Worm (Caenorhabditis elegans) whole organism, L3 larva: ENCODE results near the gene nhr-237.
A peak's percentile ranks its signal among the peaks of the same experiment; 100 is the strongest.

Experiments used
- R02D3.7 ChIP-seq: fragments of 150-350 bp; optimal IDR thresholded peaks from 2 replicates; lab custom pipeline; 2014; ENCODE audit warnings: missing biosample characterization, missing genetic modification characterization
- ZK546.5 ChIP-seq: sonication (generic microtip); optimal IDR thresholded peaks from 2 replicates; lab custom pipeline; 2017; ENCODE audit warnings: missing biosample characterization, missing genetic modification characterization
- aly-2 ChIP-seq: fragments of 150-350 bp; optimal IDR thresholded peaks from 2 replicates; lab custom pipeline; 2014; ENCODE audit warnings: missing biosample characterization, missing genetic modification characterization
- ama-1 ChIP-seq: fragments of 150-350 bp; optimal IDR thresholded peaks from 2 replicates; lab custom pipeline; 2018
- ceh-16 ChIP-seq: sonication (generic microtip); optimal IDR thresholded peaks from 2 replicates; lab custom pipeline; 2017; ENCODE audit warnings: missing biosample characterization, missing genetic modification characterization
- ceh-82 ChIP-seq: fragments of 150-350 bp; optimal IDR thresholded peaks from 2 replicates; lab custom pipeline; 2014; ENCODE audit warnings: missing biosample characterization, missing genetic modification characterization
- ceh-9 ChIP-seq: sonication (generic microtip); optimal IDR thresholded peaks from 2 replicates; lab custom pipeline; 2018; ENCODE audit warnings: missing biosample characterization, missing genetic modification characterization
- egl-5 ChIP-seq: fragments of 150-350 bp; optimal IDR thresholded peaks from 2 replicates; lab custom pipeline; 2017; ENCODE audit warnings: missing biosample characterization, missing genetic modification reagents, missing genetic modification characterization, inconsistent platforms
- elt-1 ChIP-seq: fragments of 150-350 bp; optimal IDR thresholded peaks from 2 replicates; lab custom pipeline; 2014; ENCODE audit warnings: missing biosample characterization, missing genetic modification characterization
- elt-2 ChIP-seq: sonication (generic microtip); optimal IDR thresholded peaks from 2 replicates; lab custom pipeline; 2016; ENCODE audit warnings: missing genetic modification reagents, mild to moderate bottlenecking, missing genetic modification characterization, missing compliant biosample characterization
- fkh-2 ChIP-seq: fragments of 150-350 bp; optimal IDR thresholded peaks from 2 replicates; lab custom pipeline; 2014; ENCODE audit warnings: missing biosample characterization, missing genetic modification reagents, missing genetic modification characterization
- fos-1 ChIP-seq: fragments of 150-350 bp; optimal IDR thresholded peaks from 2 replicates; lab custom pipeline; 2014; ENCODE audit warnings: missing biosample characterization, missing genetic modification characterization
- hmg-11 ChIP-seq: sonication (generic microtip); optimal IDR thresholded peaks from 2 replicates; lab custom pipeline; 2016; ENCODE audit warnings: missing genetic modification characterization, missing compliant biosample characterization
- jun-1 ChIP-seq: fragments of 150-350 bp; optimal IDR thresholded peaks from 2 replicates; lab custom pipeline; 2014; ENCODE audit warnings: missing biosample characterization, missing genetic modification reagents, missing genetic modification characterization
- lin-39 ChIP-seq: fragments of 150-350 bp; optimal IDR thresholded peaks from 2 replicates; lab custom pipeline; 2018; ENCODE audit warnings: missing biosample characterization, missing genetic modification reagents, missing genetic modification characterization
- mdl-1 ChIP-seq: fragments of 150-350 bp; optimal IDR thresholded peaks from 2 replicates; lab custom pipeline; 2014; ENCODE audit warnings: missing biosample characterization, missing genetic modification characterization
- mml-1 ChIP-seq: fragments of 150-350 bp; sonication (generic microtip); optimal IDR thresholded peaks from 3 replicates; lab custom pipeline; 2014; ENCODE audit warnings: missing biosample characterization, missing genetic modification characterization
- nfya-1 ChIP-seq: sonication (generic microtip); optimal IDR thresholded peaks from 2 replicates; lab custom pipeline; 2017; ENCODE audit warnings: missing genetic modification characterization, mild to moderate bottlenecking, missing compliant biosample characterization, antibody characterized with exemption, moderate library complexity; ENCODE audit not compliant: insufficient read depth
- nhr-11 ChIP-seq: fragments of 150-350 bp; optimal IDR thresholded peaks from 2 replicates; lab custom pipeline; 2014; ENCODE audit warnings: missing biosample characterization, missing genetic modification characterization
- nhr-12 ChIP-seq: fragments of 150-350 bp; optimal IDR thresholded peaks from 2 replicates; lab custom pipeline; 2014; ENCODE audit warnings: missing biosample characterization, missing genetic modification characterization
- nhr-23 ChIP-seq: fragments of 150-350 bp; optimal IDR thresholded peaks from 2 replicates; lab custom pipeline; 2014; ENCODE audit warnings: missing biosample characterization, missing genetic modification reagents, missing genetic modification characterization
- nhr-237 ChIP-seq: fragments of 150-350 bp; optimal IDR thresholded peaks from 2 replicates; lab custom pipeline; 2014; ENCODE audit warnings: missing biosample characterization, missing genetic modification characterization
- nhr-25 ChIP-seq: sonication (generic microtip); optimal IDR thresholded peaks from 2 replicates; lab custom pipeline; 2017; ENCODE audit warnings: missing biosample characterization, missing genetic modification characterization
- nhr-43 ChIP-seq: sonication (generic microtip); optimal IDR thresholded peaks from 2 replicates; lab custom pipeline; 2016; ENCODE audit warnings: mild to moderate bottlenecking, missing genetic modification characterization, missing compliant biosample characterization; ENCODE audit not compliant: poor library complexity, severe bottlenecking
- nhr-67 ChIP-seq: fragments of 150-350 bp; optimal IDR thresholded peaks from 2 replicates; lab custom pipeline; 2014; ENCODE audit warnings: missing biosample characterization, missing genetic modification characterization
- nhr-76 ChIP-seq: fragments of 150-350 bp; sonication (generic microtip); optimal IDR thresholded peaks from 5 replicates; lab custom pipeline; 2014; ENCODE audit warnings: missing biosample characterization, missing genetic modification characterization
- nhr-77 ChIP-seq: fragments of 150-350 bp; optimal IDR thresholded peaks from 2 replicates; lab custom pipeline; 2014; ENCODE audit warnings: missing biosample characterization, missing genetic modification characterization
- pha-4 ChIP-seq: fragments of 150-350 bp; optimal IDR thresholded peaks from 2 replicates; lab custom pipeline; 2014; ENCODE audit warnings: missing biosample characterization, missing genetic modification reagents, missing genetic modification characterization
- sea-2 ChIP-seq: fragments of 150-350 bp; sonication (generic microtip); optimal IDR thresholded peaks from 4 replicates; lab custom pipeline; 2014; ENCODE audit warnings: missing biosample characterization, missing genetic modification reagents, missing genetic modification characterization
- skn-1 ChIP-seq: fragments of 150-350 bp; optimal IDR thresholded peaks from 2 replicates; lab custom pipeline; 2014; ENCODE audit warnings: missing biosample characterization, missing genetic modification characterization
- unc-62 ChIP-seq: fragments of 150-350 bp; sonication (generic microtip); optimal IDR thresholded peaks from 4 replicates; lab custom pipeline; 2014; ENCODE audit warnings: missing biosample characterization, missing genetic modification reagents, missing genetic modification characterization
- ztf-4 ChIP-seq: fragments of 150-350 bp; optimal IDR thresholded peaks from 2 replicates; lab custom pipeline; 2014; ENCODE audit warnings: missing biosample characterization, missing genetic modification characterization

The nhr-237 gene

DNA sequence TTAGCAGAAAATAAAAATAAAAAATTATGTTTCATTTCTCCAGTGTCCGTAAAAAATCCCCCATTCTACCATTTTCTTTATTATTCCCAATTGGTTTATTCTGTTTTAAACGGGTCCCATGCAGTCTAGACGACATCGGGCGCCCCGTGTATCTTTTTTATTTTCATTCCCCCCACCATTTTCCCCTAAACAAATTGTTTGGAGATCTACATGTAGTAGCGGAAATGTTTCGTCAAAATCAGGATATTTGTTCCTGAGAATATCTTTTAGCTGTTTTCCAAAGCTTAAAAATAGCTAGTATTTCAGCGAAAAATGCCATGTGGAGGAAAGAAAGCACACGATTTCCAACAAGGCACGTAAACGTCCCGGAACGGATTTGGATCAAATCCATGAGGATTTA is 38.5 kb downstream of the nhr-237 start, which contains the start of gene F16B4.5:
Gene F16B4.5, plus strand, starts transcription at position 301 of the 400 bp plus-strand sequence.
- TF ChIP-seq nhr-43 (no peak), aly-2 (tag; lab: Kevin White, UChicago) (no peak), nfya-1 (tag; lab: Kevin White, UChicago) (no peak), nhr-76 (tag; lab: Kevin White, UChicago) (no peak), jun-1 (no peak), nhr-23 (tag; lab: Kevin White, UChicago) (no peak), mml-1 (no peak), nhr-77 (no peak), nhr-12 (tag; lab: Kevin White, UChicago) (no peak), pha-4 (no peak), lin-39 (tag; lab: Kevin White, UChicago) (no peak), ZK546.5 (tag; lab: Kevin White, UChicago) (no peak), ceh-9 (tag; lab: Kevin White, UChicago) (no peak)
- TF ChIP-seq, all 47 proteins: peak for 0

DNA sequence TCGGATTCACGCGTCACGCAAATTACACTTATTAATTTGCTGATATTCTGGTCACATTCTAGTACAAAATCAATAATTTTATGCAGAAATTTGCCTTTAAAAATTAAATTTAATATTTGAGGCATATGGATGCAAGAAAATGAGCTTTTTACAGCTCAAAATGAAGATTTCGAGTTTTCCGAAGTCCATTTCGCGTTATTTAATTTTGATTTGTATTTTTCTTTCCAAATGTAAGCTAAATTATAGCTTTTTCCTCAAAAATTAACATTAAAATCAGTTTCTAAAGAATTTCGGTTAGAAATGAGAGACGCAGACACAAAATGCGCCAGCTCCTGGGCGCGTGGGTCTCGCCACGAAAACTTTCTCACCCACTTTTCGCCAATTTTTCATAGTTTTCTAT is 39.7 kb downstream of the nhr-237 start, which contains the start of gene F16B4.6:
Gene F16B4.6, plus strand, starts transcription at position 301 of the 400 bp plus-strand sequence.
- TF ChIP-seq nhr-12 (tag; lab: Kevin White, UChicago), result no peak
- no peak for TF ChIP-seq ceh-82 (tag; lab: Kevin White, UChicago)
- no peak for TF ChIP-seq unc-62 (GFP tag; lab: Kevin White, UChicago)
- no peak for TF ChIP-seq ceh-9 (tag; lab: Kevin White, UChicago)
- no peak for TF ChIP-seq egl-5 (tag; lab: Kevin White, UChicago)
- no peak for TF ChIP-seq ztf-4 (tag; lab: Kevin White, UChicago)
- no peak for TF ChIP-seq R02D3.7 (tag; lab: Kevin White, UChicago)
- no peak for TF ChIP-seq nhr-11 (tag; lab: Kevin White, UChicago)

DNA sequence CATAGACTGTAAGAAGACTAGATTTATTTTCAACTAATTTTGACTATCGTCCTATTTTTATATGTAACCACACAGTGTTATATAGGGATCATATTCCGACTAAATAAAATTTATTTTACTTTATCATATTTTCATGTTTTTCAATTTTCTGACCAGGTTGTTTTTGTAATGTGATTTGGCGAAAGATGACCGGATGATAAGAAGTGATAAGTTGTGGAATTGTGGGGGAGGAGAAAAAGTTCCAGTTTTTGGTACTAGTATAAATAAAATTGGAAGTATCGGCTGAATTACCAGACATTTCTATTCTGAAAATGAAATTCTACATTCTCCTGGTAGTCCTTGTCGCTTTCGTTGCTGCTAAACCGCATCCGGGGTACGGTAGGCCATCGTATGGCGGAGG is 41.2 kb downstream of the nhr-237 start, which contains the start of gene F16B4.7:
Gene F16B4.7, plus strand, starts transcription at position 301 of the 400 bp plus-strand sequence.
- TF ChIP-seq nhr-12 (tag; lab: Kevin White, UChicago) (no peak), elt-2 (no peak), ceh-9 (tag; lab: Kevin White, UChicago) (no peak), fos-1 (tag; lab: Kevin White, UChicago) (no peak), nhr-67 (no peak)

DNA sequence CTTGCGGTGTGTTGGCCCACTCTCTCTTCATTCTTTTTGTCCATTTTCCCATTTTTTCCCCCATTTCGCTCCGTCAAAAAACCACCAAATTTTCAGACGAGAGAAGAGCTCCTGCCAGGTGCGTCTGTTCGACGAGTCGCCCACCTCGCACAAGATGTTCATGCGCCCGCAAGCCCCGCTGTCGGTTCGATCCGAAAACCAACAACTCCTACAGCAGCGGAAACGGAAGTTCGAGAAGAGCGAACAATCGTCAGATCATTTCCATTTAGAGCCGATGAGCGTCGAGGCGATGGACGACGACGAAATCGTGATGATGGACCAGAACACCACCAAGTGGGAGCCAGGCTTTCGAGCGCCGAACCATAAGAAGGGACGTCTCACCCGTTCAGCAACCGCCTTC is 43.4 kb downstream of the nhr-237 start:
- TF ChIP-seq hmg-11 (tag; lab: Kevin White, UChicago), result no peak
- TF ChIP-seq egl-5 (tag; lab: Kevin White, UChicago), result no peak
- TF ChIP-seq nhr-77, result no peak
- TF ChIP-seq nfya-1 (tag; lab: Kevin White, UChicago), result no peak
- no peak for TF ChIP-seq jun-1
- TF ChIP-seq ceh-16 (tag; lab: Kevin White, UChicago), result no peak
- TF ChIP-seq ceh-9 (tag; lab: Kevin White, UChicago), result no peak
- TF ChIP-seq unc-62 (GFP tag; lab: Kevin White, UChicago), result no peak
- TF ChIP-seq nhr-76 (tag; lab: Kevin White, UChicago), result no peak
- no peak for TF ChIP-seq nhr-12 (tag; lab: Kevin White, UChicago)
- no peak for TF ChIP-seq sea-2 (GFP tag; lab: Kevin White, UChicago)
- TF ChIP-seq nhr-43, result no peak
- TF ChIP-seq nhr-237 (tag; lab: Kevin White, UChicago), result no peak
- no peak for TF ChIP-seq elt-1
- no peak for TF ChIP-seq ama-1 (lab: Kevin White, UChicago)
- TF ChIP-seq mdl-1 (tag; lab: Kevin White, UChicago), result no peak
- TF ChIP-seq fkh-2 (tag; lab: Kevin White, UChicago), result no peak
- no peak for TF ChIP-seq lin-39 (tag; lab: Kevin White, UChicago)
- TF ChIP-seq skn-1 (tag; lab: Kevin White, UChicago), result no peak

DNA sequence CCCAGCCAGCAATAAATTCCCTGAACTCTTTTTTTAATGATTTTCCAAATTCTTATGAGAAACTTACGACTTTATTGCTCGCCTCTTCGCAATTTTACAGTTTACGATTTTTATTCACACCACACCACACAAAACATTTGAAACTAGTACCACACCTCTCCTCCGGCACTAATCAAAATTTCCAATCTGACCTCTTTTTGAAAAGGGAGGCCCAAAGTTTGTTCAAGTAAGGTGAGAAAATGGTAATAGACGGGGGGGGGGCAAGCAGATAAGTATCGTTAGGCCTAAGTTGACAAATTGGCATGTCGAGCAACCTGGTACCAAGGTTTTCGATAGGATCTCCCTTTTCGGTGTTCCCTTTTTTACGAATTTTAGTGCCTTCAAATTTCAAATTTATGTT is 46.8 kb downstream of the nhr-237 start:
- peak; percentile 4 for TF ChIP-seq elt-1
- no peak for TF ChIP-seq nhr-77
- no peak for TF ChIP-seq nhr-25 (tag; lab: Kevin White, UChicago)
- no peak for TF ChIP-seq aly-2 (tag; lab: Kevin White, UChicago)
- no peak for TF ChIP-seq ama-1 (lab: Kevin White, UChicago)
- TF ChIP-seq ceh-16 (tag; lab: Kevin White, UChicago), result no peak
- TF ChIP-seq, all 47 proteins: peak for 1
